Worm (Caenorhabditis elegans): ENCODE measurements around the gene spdl-1.

DNA sequence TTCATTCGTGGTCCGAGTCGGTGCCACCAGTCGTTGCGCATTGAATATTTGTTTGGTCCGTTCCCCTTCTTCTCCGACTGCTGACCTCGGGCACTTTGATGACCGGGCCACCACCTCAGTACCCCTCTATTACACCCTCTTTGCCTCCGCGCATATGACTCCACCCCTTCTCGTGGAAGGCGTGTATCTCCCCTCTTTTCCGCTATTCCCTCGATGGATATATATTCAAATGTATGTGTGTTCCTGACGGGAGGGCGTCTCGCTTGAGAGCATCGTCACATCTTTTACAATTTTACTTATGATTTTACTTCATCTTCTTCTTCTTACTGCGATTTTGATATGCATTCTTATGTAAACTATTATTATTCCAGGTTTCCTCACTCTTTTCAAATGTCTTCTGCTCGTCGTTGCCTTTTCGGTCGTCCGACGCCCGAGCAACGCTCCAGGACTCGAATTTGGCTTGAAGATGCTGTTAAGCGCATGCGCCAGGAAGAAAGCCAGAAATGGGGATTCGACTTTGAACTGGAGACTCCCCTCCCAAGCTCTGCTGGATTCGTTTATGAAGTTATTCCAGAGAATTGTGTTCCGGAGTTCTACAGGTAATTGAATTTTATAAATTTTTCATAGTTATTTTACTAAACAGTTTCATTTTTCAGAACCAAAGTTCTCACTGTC lies 29.6 kb downstream of the spdl-1 start, which contains the start of gene cki-1:
- 0 out of 2 replicates have a peak, but pooled peaks have one; percentile 40 for TF ChIP-seq flt-1 (GFP tag; IDR thresholded peaks at IDR 0.05)
- peak; percentile 50 for TF ChIP-seq pes-1 (GFP tag; IDR thresholded peaks at IDR 0.05)
- no peak for TF ChIP-seq tbx-37 (GFP tag; conservative IDR thresholded peaks at IDR 0.05)
- no peak for TF ChIP-seq ama-1 (optimal IDR thresholded peaks at IDR 0.05)
- TF ChIP-seq hmg-4 (GFP tag; optimal IDR thresholded peaks at IDR 0.05): peak; percentile 72
- peak; percentile 81 for TF ChIP-seq aly-1 (tag; optimal IDR thresholded peaks at IDR 0.05)
- no peak for TF ChIP-seq hnd-1 (tag; optimal IDR thresholded peaks at IDR 0.05)
- TF ChIP-seq ceh-36 (tag; optimal IDR thresholded peaks at IDR 0.05): peak; percentile 36
- no peak for TF ChIP-seq ets-7 (tag; optimal IDR thresholded peaks at IDR 0.05)
- no peak for TF ChIP-seq ceh-13 (GFP tag; optimal IDR thresholded peaks at IDR 0.05)

Measured in whole organism, early embryonic.